Fruit fly (Drosophila melanogaster): ENCODE results near the gene Eip74EF.

Eip74EF gene

DNA sequence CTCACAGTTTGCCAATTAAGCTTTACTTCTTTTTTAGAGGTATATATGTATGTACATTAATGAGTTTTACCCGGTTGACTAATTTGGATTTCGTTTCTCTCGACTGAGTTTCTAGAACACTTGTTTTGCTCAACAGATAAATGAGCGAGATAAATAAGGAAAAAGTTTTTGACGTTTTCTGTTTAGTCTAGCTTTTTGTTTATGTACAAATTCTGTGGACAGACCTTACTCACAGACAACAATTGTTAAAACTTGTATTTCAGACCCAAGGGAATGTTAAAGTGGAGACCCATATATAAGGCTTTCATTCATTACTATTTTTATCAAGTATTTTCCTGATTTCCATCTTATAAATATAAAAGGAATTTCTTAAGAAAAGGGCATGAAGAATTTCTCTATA lies 5.9 kb upstream of the Eip74EF start:
- TF ChIP-seq CG6765 (GFP tag; optimal IDR thresholded peaks at IDR 0.05) (no peak), CG10959 (GFP tag; IDR thresholded peaks at IDR 0.05) (no peak), odd (GFP tag; optimal IDR thresholded peaks at IDR 0.05) (peak; percentile 47), cato (GFP tag; optimal IDR thresholded peaks at IDR 0.05; ENCODE audit: borderline replicate concordance) (no peak), CG8924 (tag; optimal IDR thresholded peaks at IDR 0.05) (no peak), CG12769 (tag; optimal IDR thresholded peaks at IDR 0.05) (peak; percentile 6), CG15011 (GFP tag; optimal IDR thresholded peaks at IDR 0.05) (no peak), mld (GFP tag; IDR thresholded peaks at IDR 0.05; ENCODE audit: partially characterized antibody) (no peak), pzg (GFP tag; optimal IDR thresholded peaks at IDR 0.05) (no peak), CG7271 (tag; optimal IDR thresholded peaks at IDR 0.05) (no peak), CG7745 (tag; optimal IDR thresholded peaks at IDR 0.05) (no peak), CG30020 (tag; optimal IDR thresholded peaks at IDR 0.05) (no peak), CG30431 (GFP tag; optimal IDR thresholded peaks at IDR 0.05) (no peak), Meics (GFP tag; optimal IDR thresholded peaks at IDR 0.05) (peak; percentile 6), CG11456 (GFP tag; IDR thresholded peaks at IDR 0.05) (no peak), ara (GFP tag; IDR thresholded peaks at IDR 0.05) (no peak), CG4404 (GFP tag; IDR thresholded peaks at IDR 0.05) (no peak), CkIIα-i1 (GFP tag; IDR thresholded peaks at IDR 0.05) (no peak), CG16815 (GFP tag; optimal IDR thresholded peaks at IDR 0.05) (no peak), da (GFP tag; optimal IDR thresholded peaks at IDR 0.05) (no peak), gcm (GFP tag; optimal IDR thresholded peaks at IDR 0.05) (no peak), CG11247 (GFP tag; IDR thresholded peaks at IDR 0.05) (no peak), CG3847 (GFP tag; IDR thresholded peaks at IDR 0.05) (no peak), danr (GFP tag; IDR thresholded peaks at IDR 0.05) (no peak), Hand (GFP tag; optimal IDR thresholded peaks at IDR 0.05) (peak; percentile 54), CG14965 (GFP tag; optimal IDR thresholded peaks at IDR 0.05; ENCODE audit: borderline replicate concordance) (no peak), CG4707 (GFP tag; optimal IDR thresholded peaks at IDR 0.05) (peak; percentile 0), CG17568 (GFP tag; optimal IDR thresholded peaks at IDR 0.05) (peak; percentile 61), dati (GFP tag; IDR thresholded peaks at IDR 0.05) (no peak), Adf1 (GFP tag; IDR thresholded peaks at IDR 0.05) (no peak), Hr78 (GFP tag; optimal IDR thresholded peaks at IDR 0.05) (no peak), CG9609 (GFP tag; optimal IDR thresholded peaks at IDR 0.05) (no peak), CG18476 (GFP tag; optimal IDR thresholded peaks at IDR 0.05) (no peak), Hmx (GFP tag; optimal IDR thresholded peaks at IDR 0.05) (no peak), pros (GFP tag; optimal IDR thresholded peaks at IDR 0.05) (no peak), CG12391 (tag; optimal IDR thresholded peaks at IDR 0.05) (no peak), CG14710 (tag; optimal IDR thresholded peaks at IDR 0.05) (no peak), CG7556 (GFP tag; optimal IDR thresholded peaks at IDR 0.05) (no peak), CG8089 (GFP tag; optimal IDR thresholded peaks at IDR 0.05) (no peak), sob (GFP tag; IDR thresholded peaks at IDR 0.05) (no peak), unpg (GFP tag; optimal IDR thresholded peaks at IDR 0.05) (peak; percentile 12), CG9727 (GFP tag; optimal IDR thresholded peaks at IDR 0.05) (no peak), sc (optimal IDR thresholded peaks at IDR 0.05) (no peak), sc (GFP tag; optimal IDR thresholded peaks at IDR 0.05) (no peak), seq (GFP tag; IDR thresholded peaks at IDR 0.05) (0 out of 2 replicates have a peak, but pooled peaks have one; percentile 8), CG18619 (GFP tag; optimal IDR thresholded peaks at IDR 0.05) (no peak), CG2120 (GFP tag; optimal IDR thresholded peaks at IDR 0.05) (no peak), dpn (GFP tag; optimal IDR thresholded peaks at IDR 0.05) (no peak), nmo (GFP tag; optimal IDR thresholded peaks at IDR 0.05) (no peak), Atf3 (GFP tag; optimal IDR thresholded peaks at IDR 0.05) (no peak), tin (GFP tag; optimal IDR thresholded peaks at IDR 0.05) (no peak), CG17612 (GFP tag; IDR thresholded peaks at IDR 0.05) (no peak)
